Fruit fly (Drosophila melanogaster): Measurements from ENCODE around the gene CG15743.
A peak's percentile ranks its signal among the peaks of the same experiment; 100 is the strongest.

Gene CG15743

dm6 chrX:13278468-13278982 lies 7.0 kb upstream of the CG15743 start (continued):
- TF ChIP-seq CG9215 (GFP tag; IDR thresholded peaks at IDR 0.05) (no peak), otp (GFP tag; IDR thresholded peaks at IDR 0.05) (no peak), vvl (GFP tag; IDR thresholded peaks at IDR 0.05) (no peak), NfI (GFP tag; optimal IDR thresholded peaks at IDR 0.05) (no peak), kah (GFP tag; optimal IDR thresholded peaks at IDR 0.05) (no peak), CG4820 (GFP tag; optimal IDR thresholded peaks at IDR 0.05) (no peak), CG11696 (GFP tag; IDR thresholded peaks at IDR 0.05) (peak; percentile 39), gsb (GFP tag; IDR thresholded peaks at IDR 0.05) (no peak), CG2120 (GFP tag; optimal IDR thresholded peaks at IDR 0.05) (no peak), CG33557 (GFP tag; optimal IDR thresholded peaks at IDR 0.05) (no peak), CG32767 (GFP tag; IDR thresholded peaks at IDR 0.05) (no peak), Rx (GFP tag; IDR thresholded peaks at IDR 0.05) (no peak), usp (GFP tag; optimal IDR thresholded peaks at IDR 0.05) (no peak), luna (GFP tag; optimal IDR thresholded peaks at IDR 0.05) (no peak)

- no peak for TF ChIP-seq knrl (GFP tag; IDR thresholded peaks at IDR 0.05; ENCODE audit: partially characterized antibody)
- peak; percentile 84 for TF ChIP-seq CG13894 (tag; optimal IDR thresholded peaks at IDR 0.05)
- no peak for TF ChIP-seq pzg (GFP tag; optimal IDR thresholded peaks at IDR 0.05)
- TF ChIP-seq scrt (GFP tag; optimal IDR thresholded peaks at IDR 0.05), result peak; percentile 18
- TF ChIP-seq Dll (GFP tag; IDR thresholded peaks at IDR 0.05; ENCODE audit: partially characterized antibody), result 0 out of 4 replicates have a peak, but pooled peaks have one; percentile 18
- TF ChIP-seq Drgx (GFP tag; IDR thresholded peaks at IDR 0.05), result 0 out of 2 replicates have a peak, but pooled peaks have one; percentile 10
- TF ChIP-seq ci (GFP tag; IDR thresholded peaks at IDR 0.05), result peak; percentile 57; the same call in 1 of the 3 replicates
- no peak for TF ChIP-seq jumu (GFP tag; optimal IDR thresholded peaks at IDR 0.05)
- TF ChIP-seq CG10543 (GFP tag; optimal IDR thresholded peaks at IDR 0.05), result peak; percentile 63
- TF ChIP-seq CG2889 (GFP tag; IDR thresholded peaks at IDR 0.05), result no peak
- TF ChIP-seq CG11247 (GFP tag; IDR thresholded peaks at IDR 0.05), result no peak
- TF ChIP-seq abd-A (tag; optimal IDR thresholded peaks at IDR 0.05), result peak; percentile 76
- TF ChIP-seq onecut (GFP tag; IDR thresholded peaks at IDR 0.05), result peak; percentile 95
- peak; percentile 38 for TF ChIP-seq mirr (GFP tag; optimal IDR thresholded peaks at IDR 0.05)
- peak; percentile 32 to 59 for TF ChIP-seq Trl (optimal IDR thresholded peaks at IDR 0.05)
- TF ChIP-seq Trl (GFP tag; optimal IDR thresholded peaks at IDR 0.05), result no peak
- TF ChIP-seq disco-r (GFP tag; optimal IDR thresholded peaks at IDR 0.05), result no peak
- peak; percentile 43; the same call in 1 of the 2 replicates for TF ChIP-seq crol (GFP tag; IDR thresholded peaks at IDR 0.05)
- TF ChIP-seq CG4617 (GFP tag; optimal IDR thresholded peaks at IDR 0.05; ENCODE audit: borderline replicate concordance), result no peak
- TF ChIP-seq Deaf1 (tag; optimal IDR thresholded peaks at IDR 0.05), result peak; percentile 76
- peak in 1 of 2 experiments; percentile 10 for TF ChIP-seq Pdp1 (GFP tag; optimal IDR thresholded peaks at IDR 0.05)
- no peak for TF ChIP-seq tup (GFP tag; optimal IDR thresholded peaks at IDR 0.05)
- TF ChIP-seq cg (GFP tag; optimal IDR thresholded peaks at IDR 0.05), result peak; percentile 73
- TF ChIP-seq bbx (GFP tag; IDR thresholded peaks at IDR 0.05; ENCODE audit: partially characterized antibody), result peak; percentile 21; the same call in 1 of the 2 replicates
- no peak for TF ChIP-seq CG14710 (tag; optimal IDR thresholded peaks at IDR 0.05)
- TF ChIP-seq chinmo (GFP tag; IDR thresholded peaks at IDR 0.05; ENCODE audit: partially characterized antibody), result 0 out of 4 replicates have a peak, but pooled peaks have one; percentile 55
- TF ChIP-seq NK7.1 (GFP tag; optimal IDR thresholded peaks at IDR 0.05), result no peak
These were observed 5.3 kb upstream of the CG15743 start for dm6 chrX:13280235-13280634.

Measured in whole organism, embryonic.